Worm (Caenorhabditis elegans) whole organism, L4/young adult: ENCODE data around the gene set-15.

Experiments used
- W03F9.2 ChIP-seq: fragments of 150-350 bp; optimal IDR thresholded peaks from 2 replicates; lab custom pipeline; 2014; ENCODE audit warnings: missing biosample characterization, missing genetic modification characterization
- dao-5 ChIP-seq: sonication (generic microtip); optimal IDR thresholded peaks from 2 replicates; lab custom pipeline; 2016; ENCODE audit warnings: missing genotype, missing genetic modification characterization, moderate library complexity, missing compliant biosample characterization
- him-1 ChIP-seq: sonication (generic microtip); optimal IDR thresholded peaks from 2 replicates; lab custom pipeline; 2016; ENCODE audit warnings: missing genotype, missing genetic modification reagents, missing genetic modification characterization, missing compliant biosample characterization

Gene set-15

ce11 chrIV:4749728-4750278, 30.2 kb downstream of the set-15 start, which contains the start of the genes rpl-20 and Y17G9B.5:
TSS of gene rpl-20 (minus strand) at chrIV:4749778.
TSS of gene Y17G9B.5 (plus strand) at chrIV:4750240.
- TF ChIP-seq him-1: peak; percentile 99
- TF ChIP-seq dao-5: peak; percentile 82
- peak; percentile 99 for TF ChIP-seq W03F9.2 (tag; lab: Kevin White, UChicago)

DNA sequence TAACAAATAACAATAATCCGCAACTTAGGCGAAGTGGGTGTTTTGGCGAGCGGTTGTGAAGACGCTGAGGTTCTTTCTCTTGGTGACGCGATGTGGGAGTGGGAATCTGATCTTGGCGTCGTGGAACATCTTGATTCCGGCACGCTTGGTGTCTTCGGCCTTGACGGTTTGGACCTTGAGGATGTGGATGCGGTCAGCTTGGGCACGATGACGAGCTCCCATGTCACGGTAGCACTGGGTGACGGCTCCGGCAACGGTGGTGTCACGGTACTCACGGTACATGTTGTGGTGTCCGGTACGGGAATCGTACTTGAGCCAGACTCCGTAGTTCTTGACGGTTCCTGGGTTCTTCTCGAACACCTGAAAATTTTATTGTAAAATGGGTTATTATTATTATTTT, 30.9 kb downstream of the set-15 start:
- no peak for TF ChIP-seq W03F9.2 (tag; lab: Kevin White, UChicago)
- no peak for TF ChIP-seq him-1
- no peak for TF ChIP-seq dao-5

DNA sequence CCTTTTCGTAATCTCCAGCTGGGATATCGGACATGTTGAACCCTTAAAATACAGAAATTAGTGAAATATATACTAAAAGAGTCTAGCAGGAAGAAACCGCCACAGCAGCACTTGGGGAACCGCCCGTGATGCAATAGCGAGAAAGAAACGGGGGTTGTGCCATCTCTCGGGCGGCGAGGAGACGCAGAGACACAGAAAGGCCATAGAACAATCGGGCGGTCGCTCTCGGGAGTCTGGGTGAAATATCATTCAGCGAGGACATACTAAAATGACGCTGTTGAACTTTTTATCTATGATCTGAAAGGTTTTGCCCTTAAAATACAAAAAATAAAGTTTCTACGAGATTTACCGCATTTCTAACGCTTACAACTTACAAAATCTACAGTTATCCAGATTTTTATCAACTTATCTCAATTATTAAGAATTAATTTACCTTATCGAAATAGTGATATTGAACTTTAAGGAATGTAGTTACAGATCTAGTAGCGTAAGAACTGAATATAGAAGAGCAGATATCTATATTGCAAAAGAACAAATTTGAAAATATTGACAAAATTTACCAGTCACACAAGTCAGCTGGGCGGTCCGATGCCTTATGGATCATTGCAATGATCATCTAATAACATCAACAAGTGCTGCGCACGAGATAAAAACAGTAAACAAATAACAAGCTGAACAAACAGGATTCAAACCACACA, 31.5 kb downstream of the set-15 start, which contains the start of gene cyc-2.1:
cyc-2.1 (minus strand) TSS at position 605 of the 698 bp plus-strand sequence.
- TF ChIP-seq W03F9.2 (tag; lab: Kevin White, UChicago) (no peak), dao-5 (peak; percentile 17)

ce11 chrIV:4747553-4747952, 32.5 kb downstream of the set-15 start, which contains the start of gene tctn-1:
TSS of gene tctn-1 (minus strand) at chrIV:4747832.
- TF ChIP-seq dao-5 (no peak), him-1 (no peak), W03F9.2 (tag; lab: Kevin White, UChicago) (no peak)

DNA sequence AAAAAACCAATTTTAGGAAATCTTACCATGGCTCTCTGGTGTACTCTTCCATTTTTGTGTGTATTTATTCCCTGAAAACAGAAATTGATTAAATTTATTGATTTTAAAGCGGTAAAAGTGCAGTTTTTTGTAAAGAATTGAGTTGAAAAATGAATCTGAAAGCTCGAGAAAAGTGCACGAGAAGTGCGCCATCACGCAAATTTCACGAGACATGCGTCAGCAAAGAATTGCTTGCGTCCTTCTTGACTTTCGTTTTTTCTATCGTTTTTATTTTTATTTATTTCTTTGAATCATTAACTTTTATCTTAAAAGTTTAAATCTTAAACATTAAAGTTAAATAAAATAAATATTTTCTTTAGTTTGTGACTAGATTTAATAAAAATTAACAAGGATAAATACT, 34.6 kb downstream of the set-15 start, which contains the start of gene timm-17B.1:
timm-17B.1 (minus strand) TSS at position 71 of the 400 bp plus-strand sequence.
- no peak for TF ChIP-seq dao-5
- TF ChIP-seq him-1: peak; percentile 10
- TF ChIP-seq W03F9.2 (tag; lab: Kevin White, UChicago): peak; percentile 96

- TF ChIP-seq W03F9.2 (tag; lab: Kevin White, UChicago) (no peak), him-1 (no peak), dao-5 (no peak)
Observed at ce11 chrIV:4744167-4744566, 35.9 kb downstream of the set-15 start, which contains the start of gene hoe-1. TSS of gene hoe-1 (minus strand) at chrIV:4744267.

ce11 chrIV:4742480-4742879, 37.5 kb downstream of the set-15 start:
- TF ChIP-seq him-1 (no peak), W03F9.2 (tag; lab: Kevin White, UChicago) (no peak), dao-5 (no peak)

- no peak for TF ChIP-seq him-1
- no peak for TF ChIP-seq dao-5
- no peak for TF ChIP-seq W03F9.2 (tag; lab: Kevin White, UChicago)
Observed at ce11 chrIV:4737258-4737657, 42.8 kb downstream of the set-15 start, which contains the start of gene fbxb-78. TSS of gene fbxb-78 (plus strand) at chrIV:4737558.

DNA sequence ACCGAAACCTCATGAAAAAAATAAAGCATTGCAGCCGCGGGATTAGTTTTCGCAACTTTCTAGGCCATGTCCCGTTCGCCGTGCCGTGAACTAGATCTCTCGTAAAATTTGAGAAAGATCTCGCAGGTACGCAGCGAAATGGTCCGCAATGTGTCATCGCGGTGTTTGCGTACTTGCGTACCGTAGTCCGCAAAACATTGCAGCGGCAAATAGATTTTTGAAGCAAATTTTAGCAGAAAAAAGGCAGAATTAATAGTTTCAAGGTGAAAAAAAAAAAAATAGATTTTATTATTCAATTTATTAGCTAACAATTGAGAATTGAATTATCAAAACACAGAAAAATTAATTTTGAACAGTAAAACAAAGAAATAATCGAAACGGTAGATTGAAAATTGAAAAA, 52.1 kb downstream of the set-15 start:
- TF ChIP-seq W03F9.2 (tag; lab: Kevin White, UChicago): peak; percentile 37
- TF ChIP-seq him-1: peak; percentile 73
